Fruit fly (Drosophila melanogaster): ENCODE data around the gene CG7457.

The CG7457 gene

dm6 chr3L:7714301-7714946 is 11.8 kb downstream of the CG7457 start (continued):
- TF ChIP-seq chinmo (GFP tag; IDR thresholded peaks at IDR 0.05; ENCODE audit: partially characterized antibody) = 0 out of 4 replicates have a peak, but pooled peaks have one; percentile 59
- TF ChIP-seq sisA (GFP tag; IDR thresholded peaks at IDR 0.05) = no peak
- no peak for TF ChIP-seq tx (GFP tag; optimal IDR thresholded peaks at IDR 0.05)
- no peak for TF ChIP-seq CG12299 (tag; optimal IDR thresholded peaks at IDR 0.05)
- no peak for TF ChIP-seq hth (optimal IDR thresholded peaks at IDR 0.05)
- no peak for TF ChIP-seq Nf-YA (GFP tag; IDR thresholded peaks at IDR 0.05)
- TF ChIP-seq CG1233 (GFP tag; optimal IDR thresholded peaks at IDR 0.05) = no peak
- TF ChIP-seq nerfin-1 (tag; optimal IDR thresholded peaks at IDR 0.05) = peak; percentile 88
- no peak for TF ChIP-seq crp (GFP tag; optimal IDR thresholded peaks at IDR 0.05)
- TF ChIP-seq oc (tag; optimal IDR thresholded peaks at IDR 0.05) = peak; percentile 45
- TF ChIP-seq tll (GFP tag; optimal IDR thresholded peaks at IDR 0.05) = peak in 1 of 2 experiments; percentile 92
- TF ChIP-seq ewg (GFP tag; optimal IDR thresholded peaks at IDR 0.05) = peak; percentile 65
- no peak for TF ChIP-seq Blimp-1 (GFP tag; optimal IDR thresholded peaks at IDR 0.05)

- TF ChIP-seq CG1792 (GFP tag; optimal IDR thresholded peaks at IDR 0.05) = no peak
- peak; percentile 55 for TF ChIP-seq Deaf1 (tag; optimal IDR thresholded peaks at IDR 0.05)
- no peak for TF ChIP-seq ERR (GFP tag; optimal IDR thresholded peaks at IDR 0.05)
- TF ChIP-seq CG13894 (tag; optimal IDR thresholded peaks at IDR 0.05) = no peak
- TF ChIP-seq Bgb (GFP tag; IDR thresholded peaks at IDR 0.05; ENCODE audit: partially characterized antibody) = peak; percentile 18; the same call in 1 of the 2 replicates
- no peak for TF ChIP-seq CG6765 (GFP tag; optimal IDR thresholded peaks at IDR 0.05)
- TF ChIP-seq abd-A (tag; optimal IDR thresholded peaks at IDR 0.05) = peak; percentile 48
- peak; percentile 91 for TF ChIP-seq ewg (GFP tag; optimal IDR thresholded peaks at IDR 0.05)
- peak; percentile 34 for TF ChIP-seq Jarid2 (GFP tag; optimal IDR thresholded peaks at IDR 0.05)
- TF ChIP-seq shn (GFP tag; optimal IDR thresholded peaks at IDR 0.05) = no peak
- 0 out of 2 replicates have a peak, but pooled peaks have one; percentile 7 for TF ChIP-seq CG32532 (GFP tag; IDR thresholded peaks at IDR 0.05)
- TF ChIP-seq NC2α (GFP tag; optimal IDR thresholded peaks at IDR 0.05) = no peak
- TF ChIP-seq onecut (GFP tag; IDR thresholded peaks at IDR 0.05) = peak; percentile 84
- TF ChIP-seq nerfin-1 (tag; optimal IDR thresholded peaks at IDR 0.05) = peak; percentile 29
- peak; percentile 53 for TF ChIP-seq scrt (GFP tag; optimal IDR thresholded peaks at IDR 0.05)
- no peak for TF ChIP-seq CG32767 (GFP tag; IDR thresholded peaks at IDR 0.05)
- 0 out of 3 replicates have a peak, but pooled peaks have one; percentile 71 for TF ChIP-seq CG2199 (GFP tag; IDR thresholded peaks at IDR 0.05)
- peak in 1 of 2 experiments; percentile 82 for TF ChIP-seq insv (GFP tag; optimal IDR thresholded peaks at IDR 0.05)
- peak; percentile 60 for TF ChIP-seq CG8478 (optimal IDR thresholded peaks at IDR 0.05)
- TF ChIP-seq crc (GFP tag; optimal IDR thresholded peaks at IDR 0.05) = no peak
- peak; percentile 37 for TF ChIP-seq CG18599 (GFP tag; optimal IDR thresholded peaks at IDR 0.05)
- peak; percentile 39; the same call in 1 of the 2 replicates for TF ChIP-seq seq (GFP tag; IDR thresholded peaks at IDR 0.05)
- peak; percentile 55 for TF ChIP-seq CG5180 (GFP tag; optimal IDR thresholded peaks at IDR 0.05)
- peak; percentile 5 for TF ChIP-seq CG34376 (GFP tag; optimal IDR thresholded peaks at IDR 0.05)
- TF ChIP-seq peb (GFP tag; IDR thresholded peaks at IDR 0.05) = no peak
- TF ChIP-seq Nf-YC (tag; optimal IDR thresholded peaks at IDR 0.05) = peak; percentile 48
- peak; percentile 66 for TF ChIP-seq CG16779 (GFP tag; IDR thresholded peaks at IDR 0.05)
- TF ChIP-seq CG17802 (tag; optimal IDR thresholded peaks at IDR 0.05) = peak; percentile 64
- 0 out of 2 replicates have a peak, but pooled peaks have one; percentile 9 for TF ChIP-seq MBD-R2 (GFP tag; IDR thresholded peaks at IDR 0.05)
- peak; percentile 75 for TF ChIP-seq cg (GFP tag; optimal IDR thresholded peaks at IDR 0.05)
- peak; percentile 64 for TF ChIP-seq pros (GFP tag; optimal IDR thresholded peaks at IDR 0.05)
- TF ChIP-seq chinmo (GFP tag; IDR thresholded peaks at IDR 0.05; ENCODE audit: partially characterized antibody) = 0 out of 4 replicates have a peak, but pooled peaks have one; percentile 33
These were observed 12.9 kb downstream of the CG7457 start for dm6 chr3L:7713378-7713777.
